Worm (Caenorhabditis elegans): ENCODE data around the gene inx-6.

The inx-6 gene

ce11 chrIV:12780980-12781379, 34.6 kb downstream of the inx-6 start:
- no peak for TF ChIP-seq che-1 (tag; optimal IDR thresholded peaks at IDR 0.05)
- no peak for TF ChIP-seq sox-2 (GFP tag; IDR thresholded peaks at IDR 0.05)
- TF ChIP-seq pax-1 (tag; optimal IDR thresholded peaks at IDR 0.05), result no peak
- TF ChIP-seq unc-86 (tag; optimal IDR thresholded peaks at IDR 0.05), result no peak
- no peak for TF ChIP-seq pha-4 (tag; optimal IDR thresholded peaks at IDR 0.05)
- TF ChIP-seq pqm-1 (tag; optimal IDR thresholded peaks at IDR 0.05), result no peak
- no peak for TF ChIP-seq tbx-2 (tag; optimal IDR thresholded peaks at IDR 0.05)
- no peak for TF ChIP-seq ceh-30 (tag; optimal IDR thresholded peaks at IDR 0.05)
- TF ChIP-seq C38D4.7 (GFP tag; optimal IDR thresholded peaks at IDR 0.05), result no peak

DNA sequence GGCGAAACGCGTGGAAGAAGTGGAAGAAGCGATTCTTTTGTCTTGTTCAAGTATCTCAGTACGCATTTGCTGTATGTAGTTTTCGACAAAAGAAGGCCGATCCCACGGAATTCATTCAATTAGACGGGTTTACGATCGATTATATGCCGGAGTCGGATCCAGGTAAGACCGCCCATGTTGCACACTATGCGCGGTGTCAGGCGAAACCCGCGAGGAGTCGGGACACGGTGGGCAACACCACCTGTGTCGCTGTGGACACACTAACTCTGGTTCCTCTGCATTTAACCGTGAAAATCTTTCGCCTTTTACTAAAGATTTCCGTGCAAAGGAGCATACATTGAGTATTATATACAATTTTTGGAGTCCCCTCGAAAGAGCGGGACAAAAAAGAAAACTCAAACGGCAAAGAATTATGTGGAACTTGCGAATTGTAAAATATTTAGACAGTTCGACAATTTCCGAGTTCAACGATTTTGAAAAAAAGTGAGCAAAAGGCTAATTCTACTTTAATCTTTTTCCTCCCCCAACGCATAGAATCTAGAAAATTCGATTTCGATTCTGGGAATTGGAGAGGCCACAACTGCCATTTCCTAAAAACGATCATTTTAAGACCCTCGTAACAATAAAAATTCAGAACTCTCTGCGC, 35.5 kb downstream of the inx-6 start:
- TF ChIP-seq unc-86 (tag; optimal IDR thresholded peaks at IDR 0.05), result no peak
- no peak for TF ChIP-seq sox-4 (tag; optimal IDR thresholded peaks at IDR 0.05)
- TF ChIP-seq hlh-30 (tag; optimal IDR thresholded peaks at IDR 0.05; ENCODE audit: insufficient read depth), result no peak
- no peak for TF ChIP-seq ceh-34 (tag; optimal IDR thresholded peaks at IDR 0.05)
- no peak for TF ChIP-seq gmeb-2 (tag; optimal IDR thresholded peaks at IDR 0.05)
- no peak for TF ChIP-seq sdc-2 (tag; optimal IDR thresholded peaks at IDR 0.05)
- no peak for TF ChIP-seq rnt-1 (tag; optimal IDR thresholded peaks at IDR 0.05)
- no peak for TF ChIP-seq ceh-48 (tag; optimal IDR thresholded peaks at IDR 0.05)
- no peak for TF ChIP-seq elt-2 (tag; optimal IDR thresholded peaks at IDR 0.05)
- TF ChIP-seq T23F11.4 (GFP tag; optimal IDR thresholded peaks at IDR 0.05), result no peak
- TF ChIP-seq mec-3 (tag; optimal IDR thresholded peaks at IDR 0.05; ENCODE audit: borderline replicate concordance), result no peak
- no peak for TF ChIP-seq tbx-2 (tag; optimal IDR thresholded peaks at IDR 0.05)

DNA sequence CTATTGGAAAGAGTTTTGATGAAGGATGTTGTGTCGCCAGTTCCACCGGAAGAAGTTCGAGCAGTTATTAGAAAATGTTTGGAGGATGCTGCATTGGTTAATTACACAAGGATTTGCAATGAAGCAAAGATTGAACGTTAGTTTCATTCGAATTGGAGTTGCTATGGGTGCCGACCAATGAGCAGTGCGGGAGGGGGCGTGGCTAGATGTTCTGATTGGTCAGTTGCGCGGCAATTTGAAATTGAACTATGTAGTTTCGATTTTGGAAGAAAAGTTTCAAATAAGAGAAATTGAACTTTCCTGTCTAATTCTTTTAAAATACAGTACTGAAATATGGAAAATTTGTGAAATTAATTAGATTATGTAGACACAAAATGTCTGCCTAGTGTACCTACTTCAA, 36.8 kb downstream of the inx-6 start:
- TF ChIP-seq syd-9 (tag; optimal IDR thresholded peaks at IDR 0.05) (no peak), F13H6.1 (tag; optimal IDR thresholded peaks at IDR 0.05) (no peak), odd-2 (tag; optimal IDR thresholded peaks at IDR 0.05) (no peak), nfya-1 (tag; optimal IDR thresholded peaks at IDR 0.05) (peak; percentile 61), C08G9.2 (tag; optimal IDR thresholded peaks at IDR 0.05) (no peak), pat-9 (tag; optimal IDR thresholded peaks at IDR 0.05) (no peak)

ce11 chrIV:12785988-12786387, 39.6 kb downstream of the inx-6 start:
- TF ChIP-seq Y22D7AL.16 (tag; optimal IDR thresholded peaks at IDR 0.05) (no peak), unc-55 (GFP tag; optimal IDR thresholded peaks at IDR 0.05) (no peak), odd-2 (tag; optimal IDR thresholded peaks at IDR 0.05) (no peak), dve-1 (tag; optimal IDR thresholded peaks at IDR 0.05) (no peak), dmd-4 (tag; optimal IDR thresholded peaks at IDR 0.05; ENCODE audit: borderline replicate concordance) (no peak), hlh-15 (tag; optimal IDR thresholded peaks at IDR 0.05) (no peak), hlh-30 (tag; optimal IDR thresholded peaks at IDR 0.05; ENCODE audit: insufficient read depth) (no peak), pha-4 (tag; optimal IDR thresholded peaks at IDR 0.05) (no peak), ceh-6 (GFP tag; optimal IDR thresholded peaks at IDR 0.05) (no peak), lin-11 (tag; optimal IDR thresholded peaks at IDR 0.05) (no peak)

DNA sequence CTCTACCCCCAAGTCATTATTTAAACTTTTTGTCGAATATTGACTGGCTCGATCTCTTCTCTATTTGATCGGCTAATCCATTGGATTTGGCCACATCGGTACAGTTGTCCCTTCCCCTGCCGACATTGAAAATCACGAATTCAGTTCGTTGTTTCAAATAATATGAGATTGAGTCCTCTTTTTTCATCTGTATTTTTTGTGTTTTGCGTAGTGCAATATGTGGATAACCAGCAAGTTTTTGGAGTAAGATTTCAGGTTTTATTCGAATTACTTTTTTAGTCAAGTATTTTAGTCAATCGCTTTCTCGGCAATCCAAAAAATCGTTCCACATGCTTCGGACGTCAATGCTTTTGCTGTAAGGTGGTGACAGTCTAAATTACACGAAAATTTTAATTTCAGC, 42.7 kb downstream of the inx-6 start, which contains the start of gene F07C6.3:
Gene F07C6.3, plus strand, starts transcription at position 148 of the 400 bp plus-strand sequence.
- TF ChIP-seq F13H6.1 (tag; optimal IDR thresholded peaks at IDR 0.05) (no peak), K02D7.2 (tag; optimal IDR thresholded peaks at IDR 0.05) (no peak), lin-11 (tag; optimal IDR thresholded peaks at IDR 0.05) (no peak), ceh-9 (tag; optimal IDR thresholded peaks at IDR 0.05) (no peak), fkh-10 (GFP tag; optimal IDR thresholded peaks at IDR 0.05) (no peak), ceh-34 (tag; optimal IDR thresholded peaks at IDR 0.05) (no peak), T23F11.4 (GFP tag; optimal IDR thresholded peaks at IDR 0.05) (no peak)
